Worm (Caenorhabditis elegans) whole organism, L1 larva: ENCODE results near the gene chtb-2.
A peak's percentile ranks its signal among the peaks of the same experiment; 100 is the strongest.

Experiments
- F16B12.6 ChIP-seq: fragments of 150-350 bp; optimal IDR thresholded peaks from 2 replicates; lab custom pipeline; 2014; ENCODE audit warnings: missing biosample characterization, missing genetic modification characterization
- Y116A8C.19 ChIP-seq: sonication (generic microtip); optimal IDR thresholded peaks from 2 replicates; lab custom pipeline; 2016; ENCODE audit warnings: missing compliant biosample characterization, missing genetic modification characterization, borderline replicate concordance
- alr-1 ChIP-seq: fragments of 200-800 bp; sonication (Bioruptor generic); optimal IDR thresholded peaks from 2 replicates; lab custom pipeline; 2018; ENCODE audit warnings: borderline replicate concordance, mild to moderate bottlenecking, missing genetic modification characterization, missing compliant biosample characterization
- blmp-1 ChIP-seq: fragments of 150-350 bp; optimal IDR thresholded peaks from 2 replicates; lab custom pipeline; 2014; ENCODE audit warnings: missing biosample characterization, missing genetic modification characterization
- ceh-63 ChIP-seq: fragments of 200-800 bp; sonication (Bioruptor generic); optimal IDR thresholded peaks from 2 replicates; lab custom pipeline; 2018; ENCODE audit warnings: mild to moderate bottlenecking, missing genetic modification characterization, missing compliant biosample characterization
- ceh-8 ChIP-seq: fragments of 200-800 bp; sonication (Bioruptor generic); optimal IDR thresholded peaks from 2 replicates; lab custom pipeline; 2018; ENCODE audit warnings: mild to moderate bottlenecking, missing genetic modification characterization, moderate library complexity, missing compliant biosample characterization
- ceh-82 ChIP-seq, 3 experiments: fragments of 150-350 bp in 1 of 3; sonication (generic microtip) in 2 of 3; optimal IDR thresholded peaks; 2 replicates each; lab custom pipeline; 2014 to 2017; ENCODE audit warnings: missing biosample characterization in 3 of 3, missing genetic modification characterization in 3 of 3
- ces-1 ChIP-seq: fragments of 150-350 bp; optimal IDR thresholded peaks from 2 replicates; lab custom pipeline; 2014; ENCODE audit warnings: missing biosample characterization, missing genetic modification reagents, missing genetic modification characterization
- dpl-1 ChIP-seq, 3 experiments: fragments of 150-350 bp in 2 of 3; sonication (generic microtip) in 1 of 3; optimal IDR thresholded peaks; 2 replicates each; lab custom pipeline; 2014 to 2017; ENCODE audit warnings: missing biosample characterization in 3 of 3, missing genetic modification characterization in 3 of 3, missing genetic modification reagents in 3 of 3
- dsc-1 ChIP-seq: sonication (generic microtip); optimal IDR thresholded peaks from 2 replicates; lab custom pipeline; 2016; ENCODE audit warnings: mild to moderate bottlenecking, missing genetic modification characterization, missing compliant biosample characterization
- egl-13 ChIP-seq: sonication (generic microtip); optimal IDR thresholded peaks from 2 replicates; lab custom pipeline; 2016; ENCODE audit warnings: missing genotype, missing genetic modification reagents, missing genetic modification characterization, missing compliant biosample characterization
- elt-2 ChIP-seq: sonication (generic microtip); optimal IDR thresholded peaks from 2 replicates; lab custom pipeline; 2016; ENCODE audit warnings: missing genetic modification characterization, mild to moderate bottlenecking, inconsistent platforms, missing compliant biosample characterization, missing genetic modification reagents
- ets-5 ChIP-seq: fragments of 200-800 bp; sonication (Bioruptor generic); IDR thresholded peaks from 2 replicates; pipeline ENCODE4 v1.3.6; 2022; ENCODE audit warnings: missing genetic modification characterization, missing compliant biosample characterization
- fkh-10 ChIP-seq: sonication (generic microtip); optimal IDR thresholded peaks from 2 replicates; lab custom pipeline; 2017; ENCODE audit warnings: missing biosample characterization, missing genetic modification reagents, missing genetic modification characterization
- grh-1 ChIP-seq: fragments of 200-800 bp; sonication (Bioruptor generic); IDR thresholded peaks from 2 replicates; pipeline ENCODE4 v1.3.6; 2022; ENCODE audit warnings: missing genetic modification reagents, missing genetic modification characterization, missing compliant biosample characterization
- hlh-4 ChIP-seq: sonication (generic microtip); optimal IDR thresholded peaks from 2 replicates; lab custom pipeline; 2016; ENCODE audit warnings: mild to moderate bottlenecking, missing genetic modification characterization, missing compliant biosample characterization
- lin-13 ChIP-seq: fragments of 150-350 bp; optimal IDR thresholded peaks from 2 replicates; lab custom pipeline; 2014; ENCODE audit warnings: missing biosample characterization, missing genetic modification reagents, missing genetic modification characterization
- lin-14 ChIP-seq: fragments of 200-800 bp; sonication (Bioruptor generic); optimal IDR thresholded peaks from 2 replicates; lab custom pipeline; 2018; ENCODE audit warnings: mild to moderate bottlenecking, missing genetic modification characterization, moderate library complexity, missing compliant biosample characterization
- lin-35 ChIP-seq, 2 experiments: fragments of 150-350 bp; optimal IDR thresholded peaks; 2 replicates each; lab custom pipeline; 2014; ENCODE audit warnings: missing biosample characterization in 2 of 2, missing genetic modification characterization in 2 of 2, missing genetic modification reagents in 2 of 2
- lin-39 ChIP-seq: fragments of 150-350 bp; optimal IDR thresholded peaks from 2 replicates; lab custom pipeline; 2014; ENCODE audit warnings: missing biosample characterization, missing genetic modification reagents, missing genetic modification characterization
- lir-3 ChIP-seq: sonication (generic microtip); optimal IDR thresholded peaks from 2 replicates; lab custom pipeline; 2016; ENCODE audit warnings: mild to moderate bottlenecking, missing genetic modification characterization, moderate library complexity, missing compliant biosample characterization; ENCODE audit not compliant: poor library complexity
- lsy-2 ChIP-seq, 2 experiments: fragments of 150-350 bp; optimal IDR thresholded peaks; 2 replicates each; lab custom pipeline; 2014; ENCODE audit warnings: missing biosample characterization in 2 of 2, missing genetic modification characterization in 2 of 2
- mab-9 ChIP-seq: fragments of 200-800 bp; sonication (Bioruptor generic); IDR thresholded peaks from 2 replicates; pipeline ENCODE4 v1.3.6; 2022; ENCODE audit warnings: missing genetic modification reagents, missing genetic modification characterization, missing compliant biosample characterization
- nhr-11 ChIP-seq: fragments of 150-350 bp; optimal IDR thresholded peaks from 2 replicates; lab custom pipeline; 2014; ENCODE audit warnings: missing biosample characterization, missing genetic modification characterization
- nhr-19 ChIP-seq: fragments of 200-800 bp; sonication (Bioruptor generic); conservative IDR thresholded peaks from 2 replicates; pipeline ENCODE4 v1.3.6; 2022; ENCODE audit warnings: missing genetic modification characterization, missing compliant biosample characterization
- nhr-237 ChIP-seq: fragments of 150-350 bp; optimal IDR thresholded peaks from 2 replicates; lab custom pipeline; 2014; ENCODE audit warnings: missing biosample characterization, missing genetic modification characterization
- nhr-28 ChIP-seq: fragments of 150-350 bp; optimal IDR thresholded peaks from 2 replicates; lab custom pipeline; 2014; ENCODE audit warnings: missing biosample characterization, missing genetic modification characterization
- nhr-47 ChIP-seq: sonication (generic microtip); optimal IDR thresholded peaks from 2 replicates; lab custom pipeline; 2016; ENCODE audit warnings: mild to moderate bottlenecking, missing genetic modification characterization, moderate library complexity, missing compliant biosample characterization
- nhr-77 ChIP-seq: fragments of 150-350 bp; optimal IDR thresholded peaks from 2 replicates; lab custom pipeline; 2014; ENCODE audit warnings: missing biosample characterization, missing genetic modification characterization
- nhr-84 ChIP-seq: sonication (generic microtip); optimal IDR thresholded peaks from 2 replicates; lab custom pipeline; 2017; ENCODE audit warnings: missing biosample characterization, missing genetic modification characterization
- nhr-85 ChIP-seq: sonication (generic microtip); peaks from one replicate; lab custom pipeline; 2016; ENCODE audit warnings: missing genetic modification characterization, inconsistent platforms, missing compliant biosample characterization
- nhr-90 ChIP-seq: sonication (generic microtip); optimal IDR thresholded peaks from 2 replicates; lab custom pipeline; 2016; ENCODE audit warnings: mild to moderate bottlenecking, missing genetic modification characterization, missing compliant biosample characterization; ENCODE audit not compliant: poor library complexity
- pag-3 ChIP-seq: sonication (generic microtip); optimal IDR thresholded peaks from 2 replicates; lab custom pipeline; 2017; ENCODE audit warnings: missing genetic modification characterization, mild to moderate bottlenecking, missing compliant biosample characterization, antibody characterized with exemption, borderline replicate concordance; ENCODE audit not compliant: insufficient read depth
- pax-3 ChIP-seq: fragments of 200-800 bp; sonication (Bioruptor generic); optimal IDR thresholded peaks from 2 replicates; lab custom pipeline; 2018; ENCODE audit warnings: mild to moderate bottlenecking, missing genetic modification characterization, moderate library complexity, missing compliant biosample characterization
- rnt-1 ChIP-seq: sonication (generic microtip); optimal IDR thresholded peaks from 2 replicates; lab custom pipeline; 2016; ENCODE audit warnings: mild to moderate bottlenecking, missing genetic modification characterization, moderate library complexity, missing compliant biosample characterization
- snu-23 ChIP-seq: sonication (generic microtip); optimal IDR thresholded peaks from 2 replicates; lab custom pipeline; 2016; ENCODE audit warnings: missing genetic modification characterization, missing compliant biosample characterization
- sox-4 ChIP-seq: sonication (generic microtip); optimal IDR thresholded peaks from 2 replicates; lab custom pipeline; 2016; ENCODE audit warnings: missing genetic modification characterization, missing compliant biosample characterization
- sptf-1 ChIP-seq: fragments of 150-350 bp; optimal IDR thresholded peaks from 2 replicates; lab custom pipeline; 2014; ENCODE audit warnings: missing biosample characterization, missing genetic modification characterization
- sup-37 ChIP-seq: fragments of 200-800 bp; sonication (Bioruptor generic); optimal IDR thresholded peaks from 2 replicates; lab custom pipeline; 2018; ENCODE audit warnings: mild to moderate bottlenecking, missing genetic modification characterization, missing compliant biosample characterization
- tbx-2 ChIP-seq: sonication (generic microtip); optimal IDR thresholded peaks from 2 replicates; lab custom pipeline; 2016; ENCODE audit warnings: missing genetic modification characterization, missing compliant biosample characterization
- tlp-1 ChIP-seq: fragments of 150-350 bp; optimal IDR thresholded peaks from 2 replicates; lab custom pipeline; 2014; ENCODE audit warnings: missing biosample characterization, missing genetic modification characterization
- unc-130 ChIP-seq: fragments of 150-350 bp; optimal IDR thresholded peaks from 2 replicates; lab custom pipeline; 2017; ENCODE audit warnings: missing biosample characterization, missing genetic modification characterization, inconsistent platforms
- unc-98 ChIP-seq: fragments of 200-800 bp; sonication (Bioruptor generic); IDR thresholded peaks from 2 replicates; pipeline ENCODE4 v1.3.6; 2022; ENCODE audit warnings: missing genetic modification characterization, missing compliant biosample characterization

Gene chtb-2

DNA sequence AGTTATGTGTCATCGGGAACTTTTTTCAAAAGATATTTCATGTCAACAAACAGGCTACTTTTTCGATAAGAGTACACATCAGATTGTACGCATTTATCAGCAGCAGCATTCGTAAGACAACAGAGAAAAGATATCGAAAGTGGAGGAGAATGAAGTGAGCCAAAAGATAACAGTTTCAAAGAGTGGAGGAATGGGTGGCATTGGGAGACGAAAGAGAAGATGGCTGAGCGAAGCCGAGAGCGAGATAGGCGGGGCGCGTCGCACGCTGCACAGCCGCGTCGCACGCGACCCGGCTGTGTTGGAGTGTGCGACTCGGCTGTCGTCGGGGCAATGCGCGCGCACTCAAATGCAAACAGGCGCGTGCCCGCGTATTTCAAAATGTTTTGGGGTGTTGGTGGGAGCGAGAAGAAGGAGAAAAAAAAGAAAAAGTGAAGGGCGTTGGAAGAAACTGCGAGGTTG, 18.9 kb upstream of the chtb-2 start (continued):
- TF ChIP-seq ceh-82 (tag; optimal IDR thresholded peaks at IDR 0.05; lab: Kevin White, UChicago) (peak; percentile 78 to 92 (median 83)), grh-1 (GFP tag; lab: Robert Waterston, UW) (peak; percentile 58), pax-3 (tag; lab: Kevin White, UChicago) (peak; percentile 69), dsc-1 (tag; lab: Kevin White, UChicago) (peak; percentile 85), lin-14 (GFP tag; lab: Kevin White, UChicago) (peak; percentile 95), nhr-90 (tag; lab: Kevin White, UChicago) (peak; percentile 84), ets-5 (GFP tag; lab: Robert Waterston, UW) (no peak), sptf-1 (tag; lab: Kevin White, UChicago) (no peak), alr-1 (tag; lab: Kevin White, UChicago) (no peak), lsy-2 (tag; optimal IDR thresholded peaks at IDR 0.05; lab: Kevin White, UChicago) (peak; percentile 80 to 84), pag-3 (tag; lab: Kevin White, UChicago) (no peak), nhr-237 (tag; lab: Kevin White, UChicago) (peak; percentile 6), fkh-10 (peak; percentile 57), sup-37 (peak; percentile 84), unc-130 (tag; lab: Kevin White, UChicago) (peak; percentile 68), Y116A8C.19 (tag; lab: Kevin White, UChicago) (no peak), nhr-47 (peak; percentile 90), nhr-84 (tag; lab: Kevin White, UChicago) (no peak), lin-39 (no peak), ceh-63 (GFP tag; lab: Kevin White, UChicago) (no peak), blmp-1 (tag; lab: Kevin White, UChicago) (peak; percentile 82), F16B12.6 (tag; lab: Kevin White, UChicago) (peak; percentile 63), nhr-11 (tag; lab: Kevin White, UChicago) (no peak), tbx-2 (tag; lab: Kevin White, UChicago) (peak; percentile 88), mab-9 (GFP tag; lab: Robert Waterston, UW) (peak; percentile 71), nhr-85 (tag; lab: Kevin White, UChicago) (peak; percentile 87), nhr-19 (GFP tag; lab: Robert Waterston, UW) (peak; percentile 91), ceh-8 (GFP tag; lab: Kevin White, UChicago) (peak; percentile 62), sox-4 (tag; lab: Kevin White, UChicago) (no peak), nhr-77 (tag; lab: Kevin White, UChicago) (peak; percentile 50), tlp-1 (no peak), unc-98 (peak; percentile 42; the same call in 1 of the 2 replicates), ces-1 (GFP tag; lab: Kevin White, UChicago) (no peak), hlh-4 (tag; lab: Kevin White, UChicago) (no peak), dpl-1 (GFP tag; optimal IDR thresholded peaks at IDR 0.05; lab: Kevin White, UChicago) (peak; percentile 78 to 83 (median 78)), lin-35 (GFP tag; optimal IDR thresholded peaks at IDR 0.05; lab: Kevin White, UChicago) (peak; percentile 79 to 83), nhr-28 (tag; lab: Kevin White, UChicago) (no peak), lir-3 (tag; lab: Kevin White, UChicago) (no peak), rnt-1 (tag; lab: Kevin White, UChicago) (peak; percentile 82), snu-23 (GFP tag; lab: Kevin White, UChicago) (peak; percentile 93), elt-2 (tag; lab: Kevin White, UChicago) (peak; percentile 96), egl-13 (tag; lab: Kevin White, UChicago) (peak; percentile 66), lin-13 (GFP tag; lab: Kevin White, UChicago) (peak; percentile 85)
- TF ChIP-seq, all 84 proteins: peak for 56
